Worm (Caenorhabditis elegans) whole organism, young adult: ENCODE results near the gene fard-1.

Source experiments
- B0336.3 ChIP-seq: fragments of 200-800 bp; sonication (Bioruptor generic); IDR thresholded peaks from 2 replicates; pipeline ENCODE4 v1.3.6; 2022; ENCODE audit warnings: missing genetic modification characterization, missing compliant biosample characterization
- F37B4.10 ChIP-seq: fragments of 200-800 bp; sonication (Bioruptor generic); IDR thresholded peaks from 2 replicates; pipeline ENCODE4 v1.3.6; 2022; ENCODE audit warnings: missing genetic modification characterization, missing compliant biosample characterization
- F39B2.1 ChIP-seq: fragments of 200-800 bp; sonication (Bioruptor generic); IDR thresholded peaks from 2 replicates; pipeline ENCODE4 v1.3.6; 2022; ENCODE audit warnings: missing genetic modification reagents, missing genetic modification characterization, missing compliant biosample characterization
- F49E8.2 ChIP-seq: sonication (generic microtip); optimal IDR thresholded peaks from 3 replicates; lab custom pipeline; 2017; ENCODE audit warnings: missing genetic modification characterization, mild to moderate bottlenecking, missing compliant biosample characterization, antibody characterized with exemption, moderate library complexity; ENCODE audit not compliant: insufficient read depth
- F57C9.4 ChIP-seq: sonication (generic microtip); optimal IDR thresholded peaks from 2 replicates; lab custom pipeline; 2017; ENCODE audit warnings: mild to moderate bottlenecking, missing genetic modification characterization, missing compliant biosample characterization
- Y56A3A.18 ChIP-seq: fragments of 200-800 bp; sonication (Bioruptor generic); IDR thresholded peaks from 2 replicates; pipeline ENCODE4 v1.3.6; 2022; ENCODE audit warnings: missing genetic modification reagents, missing genetic modification characterization, missing compliant biosample characterization
- attf-3 ChIP-seq: fragments of 200-800 bp; sonication (Bioruptor generic); conservative IDR thresholded peaks from 2 replicates; pipeline ENCODE4 v1.3.6; 2022; ENCODE audit warnings: missing genetic modification reagents, missing genetic modification characterization, missing compliant biosample characterization
- attf-5 ChIP-seq: fragments of 200-800 bp; sonication (Bioruptor generic); optimal IDR thresholded peaks from 2 replicates; lab custom pipeline; 2018; ENCODE audit warnings: mild to moderate bottlenecking, missing genetic modification characterization, missing compliant biosample characterization
- bed-2 ChIP-seq: fragments of 200-800 bp; sonication (Bioruptor generic); IDR thresholded peaks from 2 replicates; pipeline ENCODE4 v1.3.6; 2022; ENCODE audit warnings: missing genetic modification reagents, missing genetic modification characterization, missing compliant biosample characterization
- ceh-27 ChIP-seq: fragments of 200-800 bp; sonication (Bioruptor generic); optimal IDR thresholded peaks from 2 replicates; lab custom pipeline; 2018; ENCODE audit warnings: mild to moderate bottlenecking, missing genetic modification characterization, moderate library complexity, missing compliant biosample characterization
- ceh-40 ChIP-seq: fragments of 200-800 bp; sonication (Bioruptor generic); IDR thresholded peaks from 2 replicates; pipeline ENCODE4 v1.3.6; 2022; ENCODE audit warnings: missing genetic modification characterization, missing compliant biosample characterization
- dox-1 ChIP-seq: fragments of 200-800 bp; sonication (Bioruptor generic); IDR thresholded peaks from 2 replicates; pipeline ENCODE4 v1.3.6; 2022; ENCODE audit warnings: missing genetic modification reagents, missing genetic modification characterization, missing compliant biosample characterization
- dpff-1 ChIP-seq: sonication (generic microtip); optimal IDR thresholded peaks from 2 replicates; lab custom pipeline; 2017; ENCODE audit warnings: mild to moderate bottlenecking, missing genetic modification characterization, missing compliant biosample characterization
- egl-18 ChIP-seq: fragments of 200-800 bp; sonication (Bioruptor generic); IDR thresholded peaks from 2 replicates; pipeline ENCODE4 v1.3.6; 2022; ENCODE audit warnings: missing genetic modification reagents, missing genetic modification characterization, missing compliant biosample characterization
- hrde-1 ChIP-seq: sonication (generic microtip); optimal IDR thresholded peaks from 2 replicates; lab custom pipeline; 2016; ENCODE audit warnings: missing genetic modification characterization, mild to moderate bottlenecking, missing compliant biosample characterization, moderate library complexity, missing genotype, missing genetic modification reagents, borderline replicate concordance
- let-526 ChIP-seq: fragments of 200-800 bp; sonication (Bioruptor generic); IDR thresholded peaks from 2 replicates; pipeline ENCODE4 v1.3.6; 2022; ENCODE audit warnings: missing genetic modification reagents, missing genetic modification characterization, missing compliant biosample characterization
- let-607 ChIP-seq, 2 experiments: fragments of 200-800 bp in 1 of 2; sonication (Bioruptor generic) in 1 of 2; sonication (generic microtip) in 1 of 2; optimal IDR thresholded peaks; 2 replicates each; lab custom pipeline; 2016 to 2018; ENCODE audit warnings: mild to moderate bottlenecking in 2 of 2, missing compliant biosample characterization in 2 of 2, missing genetic modification characterization in 2 of 2, moderate library complexity in 2 of 2, missing genotype in 1 of 2
- madf-3 ChIP-seq: fragments of 200-800 bp; sonication (Bioruptor generic); IDR thresholded peaks from 2 replicates; pipeline ENCODE4 v1.3.6; 2022; ENCODE audit warnings: missing genetic modification reagents, missing genetic modification characterization, missing compliant biosample characterization
- madf-6 ChIP-seq: fragments of 200-800 bp; sonication (Bioruptor generic); IDR thresholded peaks from 2 replicates; pipeline ENCODE4 v1.3.6; 2022; ENCODE audit warnings: missing genetic modification reagents, missing genetic modification characterization, missing compliant biosample characterization
- mcd-1 ChIP-seq: fragments of 200-800 bp; sonication (Bioruptor generic); IDR thresholded peaks from 2 replicates; pipeline ENCODE4 v1.3.6; 2022; ENCODE audit warnings: missing genetic modification reagents, missing genetic modification characterization, missing compliant biosample characterization
- mes-4 ChIP-seq: sonication (generic microtip); optimal IDR thresholded peaks from 2 replicates; lab custom pipeline; 2016; ENCODE audit warnings: missing genotype, missing genetic modification characterization, missing compliant biosample characterization
- pbrm-1 ChIP-seq: fragments of 200-800 bp; sonication (Bioruptor generic); IDR thresholded peaks from 2 replicates; pipeline ENCODE4 v1.3.6; 2022; ENCODE audit warnings: missing genetic modification reagents, missing genetic modification characterization, missing compliant biosample characterization
- rcor-1 ChIP-seq: fragments of 200-800 bp; sonication (Bioruptor generic); IDR thresholded peaks from 2 replicates; pipeline ENCODE4 v1.3.6; 2022; ENCODE audit warnings: missing genetic modification reagents, missing genetic modification characterization, missing compliant biosample characterization
- repo-1 ChIP-seq: sonication (generic microtip); optimal IDR thresholded peaks from 2 replicates; lab custom pipeline; 2017; ENCODE audit warnings: mild to moderate bottlenecking, missing genetic modification characterization, missing compliant biosample characterization
- sdz-38 ChIP-seq: sonication (generic microtip); optimal IDR thresholded peaks from 2 replicates; lab custom pipeline; 2016; ENCODE audit warnings: missing genotype, missing genetic modification characterization, missing compliant biosample characterization
- snpc-1.1 ChIP-seq: sonication (generic microtip); optimal IDR thresholded peaks from 2 replicates; lab custom pipeline; 2017; ENCODE audit warnings: missing genetic modification characterization, mild to moderate bottlenecking, missing compliant biosample characterization, antibody characterized with exemption, moderate library complexity, missing genotype, missing genetic modification reagents; ENCODE audit not compliant: insufficient read depth
- snpc-3.4 ChIP-seq: sonication (generic microtip); optimal IDR thresholded peaks from 2 replicates; lab custom pipeline; 2017; ENCODE audit warnings: missing genetic modification characterization, mild to moderate bottlenecking, missing compliant biosample characterization, antibody characterized with exemption, moderate library complexity, missing genotype, missing genetic modification reagents
- snpc-4 ChIP-seq, 5 experiments: fragments of 150-350 bp in 1 of 5; sonication (generic microtip) in 4 of 5; optimal IDR thresholded peaks; 2 replicates each; lab custom pipeline; 2014 to 2018; ENCODE audit warnings: missing genetic modification characterization in 5 of 5, missing biosample characterization in 3 of 5, antibody characterized with exemption in 2 of 5, mild to moderate bottlenecking in 2 of 5, missing compliant biosample characterization in 2 of 5, missing genotype in 2 of 5, moderate library complexity in 2 of 5, missing genetic modification reagents in 1 of 5
- sptf-2 ChIP-seq: fragments of 200-800 bp; sonication (Bioruptor generic); optimal IDR thresholded peaks from 2 replicates; lab custom pipeline; 2018; ENCODE audit warnings: mild to moderate bottlenecking, missing genetic modification characterization, missing compliant biosample characterization
- zfh-2 ChIP-seq: fragments of 200-800 bp; sonication (Bioruptor generic); conservative IDR thresholded peaks from 2 replicates; pipeline ENCODE4 v1.3.6; 2022; ENCODE audit warnings: missing genetic modification reagents, missing genetic modification characterization, missing compliant biosample characterization
- ztf-18 ChIP-seq: sonication (generic microtip); optimal IDR thresholded peaks from 2 replicates; lab custom pipeline; 2016; ENCODE audit warnings: missing genotype, mild to moderate bottlenecking, missing genetic modification characterization, missing compliant biosample characterization
- ztf-25 ChIP-seq: fragments of 200-800 bp; sonication (Bioruptor generic); IDR thresholded peaks from 2 replicates; pipeline ENCODE4 v1.3.6; 2022; ENCODE audit warnings: missing genetic modification reagents, missing genetic modification characterization, missing compliant biosample characterization
- ztf-26 ChIP-seq: sonication (generic microtip); optimal IDR thresholded peaks from 2 replicates; lab custom pipeline; 2017; ENCODE audit warnings: missing genetic modification characterization, missing compliant biosample characterization
- ztf-6 ChIP-seq: fragments of 200-800 bp; sonication (Bioruptor generic); IDR thresholded peaks from 2 replicates; pipeline ENCODE4 v1.3.6; 2022; ENCODE audit warnings: missing genetic modification reagents, missing genetic modification characterization, missing compliant biosample characterization

Gene fard-1

DNA sequence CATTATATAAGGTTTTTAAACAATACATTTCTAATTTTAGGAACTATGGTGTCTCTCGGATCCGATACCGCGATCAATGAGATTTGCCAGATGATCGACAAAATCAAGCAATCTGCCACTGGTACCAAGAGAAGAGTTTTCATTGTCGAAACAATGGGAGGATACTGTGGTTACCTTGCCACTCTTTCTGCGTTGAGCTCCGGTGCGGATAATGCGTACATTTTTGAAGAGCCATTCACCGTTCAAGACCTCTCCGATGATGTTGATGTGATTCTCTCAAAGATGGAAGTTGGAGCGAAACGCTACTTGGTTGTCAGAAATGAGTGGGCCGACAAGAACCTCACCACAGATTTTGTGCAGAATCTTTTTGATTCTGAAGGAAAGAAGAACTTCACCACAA, 10.4 kb downstream of the fard-1 start:
- TF ChIP-seq ztf-6 (GFP tag; lab: Robert Waterston, UW), result no peak
- no peak for TF ChIP-seq dpff-1 (tag; lab: Kevin White, UChicago)
- no peak for TF ChIP-seq pbrm-1 (GFP tag; lab: Robert Waterston, UW)
- no peak for TF ChIP-seq snpc-3.4 (tag; lab: Kevin White, UChicago)
- TF ChIP-seq ceh-27, result no peak
- no peak for TF ChIP-seq ztf-18
- TF ChIP-seq rcor-1 (GFP tag; lab: Robert Waterston, UW), result no peak
- no peak for TF ChIP-seq dox-1 (GFP tag; lab: Robert Waterston, UW)
- no peak for TF ChIP-seq let-607 (tag; optimal IDR thresholded peaks at IDR 0.05; lab: Kevin White, UChicago)
- TF ChIP-seq attf-3, result no peak
- no peak for TF ChIP-seq F57C9.4
- no peak for TF ChIP-seq attf-5 (GFP tag; lab: Kevin White, UChicago)
- TF ChIP-seq F37B4.10 (GFP tag; lab: Robert Waterston, UW), result no peak
- no peak for TF ChIP-seq F39B2.1 (GFP tag; lab: Robert Waterston, UW)
- TF ChIP-seq snpc-1.1 (tag; lab: Kevin White, UChicago), result no peak

DNA sequence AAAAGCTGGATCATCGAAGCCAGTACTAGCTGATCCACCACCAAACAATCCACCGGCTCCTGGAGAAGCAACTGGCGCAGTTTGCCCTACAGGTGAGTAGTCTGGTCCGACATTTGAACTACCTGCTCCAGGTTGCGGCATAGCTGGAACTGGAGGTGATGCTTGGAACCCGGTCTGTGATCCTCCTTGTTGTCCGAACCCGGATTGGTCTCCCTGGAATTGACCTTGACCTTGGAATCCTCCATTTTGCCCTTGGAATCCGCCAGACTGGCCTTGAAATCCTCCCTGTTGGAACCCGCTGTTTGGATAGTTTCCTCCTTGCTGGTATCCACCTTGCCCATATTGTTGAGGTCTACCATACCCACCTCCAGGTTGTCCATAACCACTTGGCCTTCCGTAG, 12.8 kb downstream of the fard-1 start:
- TF ChIP-seq B0336.3 (GFP tag; lab: Robert Waterston, UW), result no peak
- TF ChIP-seq madf-3 (GFP tag; lab: Robert Waterston, UW), result 0 out of 2 replicates have a peak, but pooled peaks have one; percentile 70
- TF ChIP-seq mcd-1 (GFP tag; lab: Robert Waterston, UW), result 0 out of 2 replicates have a peak, but pooled peaks have one; percentile 9
- TF ChIP-seq zfh-2 (GFP tag; lab: Robert Waterston, UW), result peak; percentile 54; the same call in 1 of the 2 replicates

DNA sequence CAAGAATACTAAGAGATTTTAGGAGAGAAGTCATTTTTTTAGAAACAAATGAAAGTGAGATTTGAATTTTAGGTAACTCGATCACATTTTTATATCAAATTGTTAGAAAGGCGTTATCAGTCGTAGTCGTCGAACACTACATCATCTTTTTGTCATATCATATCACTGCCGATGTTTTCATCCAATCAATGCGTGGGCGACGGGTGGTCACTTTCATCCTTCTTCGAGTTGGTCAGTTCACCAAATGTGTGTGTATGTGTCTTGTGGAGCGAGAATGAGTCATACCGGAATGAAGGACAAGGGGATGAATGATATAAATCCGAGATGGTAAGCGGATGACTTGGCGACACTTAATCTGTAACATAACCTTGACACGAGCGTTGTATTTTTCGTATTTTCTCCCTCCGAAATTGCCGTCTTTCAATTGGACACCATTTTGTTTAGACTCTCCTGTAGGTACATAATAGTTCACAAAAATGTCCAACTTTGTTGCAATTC, 13.4 kb downstream of the fard-1 start, which contains the start of the genes Y41G9A.10 and Y41G9A.5:
Gene Y41G9A.10 (minus strand): TSS at position 51 of the 498 bp plus-strand sequence.
Gene Y41G9A.5 (plus strand): TSS at position 160 of the 498 bp plus-strand sequence.
- TF ChIP-seq snpc-4 (GFP tag; optimal IDR thresholded peaks at IDR 0.05; lab: Kevin White, UChicago) (no peak), snpc-4 (tag; optimal IDR thresholded peaks at IDR 0.05; lab: Kevin White, UChicago) (no peak), hrde-1 (tag; lab: Kevin White, UChicago) (no peak), sdz-38 (tag; lab: Kevin White, UChicago) (no peak), dox-1 (GFP tag; lab: Robert Waterston, UW) (no peak), Y56A3A.18 (GFP tag; lab: Robert Waterston, UW) (no peak), madf-6 (no peak), ztf-26 (tag; lab: Kevin White, UChicago) (no peak), let-607 (tag; optimal IDR thresholded peaks at IDR 0.05; lab: Kevin White, UChicago) (no peak), egl-18 (no peak), ceh-40 (no peak), ztf-25 (no peak), B0336.3 (GFP tag; lab: Robert Waterston, UW) (no peak), bed-2 (GFP tag; lab: Robert Waterston, UW) (no peak), ztf-6 (GFP tag; lab: Robert Waterston, UW) (no peak), let-526 (GFP tag; lab: Robert Waterston, UW) (no peak), F49E8.2 (no peak)

DNA sequence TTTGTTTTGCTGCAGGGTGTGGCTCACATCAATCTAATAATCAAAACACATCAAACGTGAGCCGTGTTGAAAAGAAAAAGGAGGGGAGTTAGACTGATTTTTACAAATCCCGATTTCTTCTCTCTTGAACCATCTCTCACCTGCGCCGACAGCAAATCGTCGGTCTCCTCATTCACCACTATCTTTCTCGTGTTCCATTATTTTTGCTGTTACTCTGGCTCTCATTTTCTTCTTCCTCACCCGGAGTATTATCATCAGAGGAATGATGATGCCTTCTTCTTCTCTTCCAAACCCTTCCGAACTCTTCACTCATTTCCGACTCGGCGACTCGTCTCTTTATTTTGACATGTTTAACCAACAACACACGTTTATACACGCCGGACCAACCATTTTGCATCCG, 17.1 kb downstream of the fard-1 start:
- TF ChIP-seq repo-1 (tag; lab: Kevin White, UChicago) (no peak), snpc-3.4 (tag; lab: Kevin White, UChicago) (no peak), mes-4 (tag; lab: Kevin White, UChicago) (no peak), F57C9.4 (no peak), sptf-2 (GFP tag; lab: Kevin White, UChicago) (no peak)
